Worm (Caenorhabditis elegans) whole organism, young adult: ENCODE data around the gene algn-12.

Experiments used
- C06A6.2 ChIP-seq: fragments of 200-800 bp; sonication (Bioruptor generic); conservative IDR thresholded peaks from 2 replicates; pipeline ENCODE4 v1.3.6; 2022; ENCODE audit warnings: missing genetic modification characterization, missing compliant biosample characterization
- F23B12.7 ChIP-seq: sonication (generic microtip); optimal IDR thresholded peaks from 2 replicates; lab custom pipeline; 2017; ENCODE audit warnings: missing genetic modification characterization, mild to moderate bottlenecking, missing compliant biosample characterization, antibody characterized with exemption, moderate library complexity; ENCODE audit not compliant: insufficient read depth
- F33H1.4 ChIP-seq: fragments of 200-800 bp; sonication (Bioruptor generic); IDR thresholded peaks from 2 replicates; pipeline ENCODE4 v1.3.6; 2022; ENCODE audit warnings: missing genetic modification reagents, missing genetic modification characterization, missing compliant biosample characterization
- F37B4.10 ChIP-seq: fragments of 200-800 bp; sonication (Bioruptor generic); IDR thresholded peaks from 2 replicates; pipeline ENCODE4 v1.3.6; 2022; ENCODE audit warnings: missing genetic modification characterization, missing compliant biosample characterization
- F52B5.7 ChIP-seq: sonication (generic microtip); optimal IDR thresholded peaks from 2 replicates; lab custom pipeline; 2016; ENCODE audit warnings: mild to moderate bottlenecking, missing genetic modification characterization, missing compliant biosample characterization
- T26A5.8 ChIP-seq: sonication (generic microtip); optimal IDR thresholded peaks from 2 replicates; lab custom pipeline; 2016; ENCODE audit warnings: missing genetic modification characterization, missing compliant biosample characterization
- Y53F4B.3 ChIP-seq: fragments of 200-800 bp; sonication (Bioruptor generic); IDR thresholded peaks from 2 replicates; pipeline ENCODE4 v1.3.6; 2022; ENCODE audit warnings: missing genetic modification reagents, missing genetic modification characterization, missing compliant biosample characterization
- Y53G8AR.9 ChIP-seq: fragments of 200-800 bp; sonication (Bioruptor generic); conservative IDR thresholded peaks from 2 replicates; pipeline ENCODE4 v1.3.6; 2022; ENCODE audit warnings: missing genetic modification reagents, missing genetic modification characterization, missing compliant biosample characterization
- atf-7 ChIP-seq: sonication (generic microtip); optimal IDR thresholded peaks from 2 replicates; lab custom pipeline; 2017; ENCODE audit warnings: mild to moderate bottlenecking, missing genetic modification characterization, missing compliant biosample characterization
- attf-6 ChIP-seq: fragments of 200-800 bp; sonication (Bioruptor generic); IDR thresholded peaks from 2 replicates; pipeline ENCODE4 v1.3.6; 2022; ENCODE audit warnings: missing genetic modification reagents, missing genetic modification characterization, missing compliant biosample characterization
- bed-1 ChIP-seq: fragments of 200-800 bp; sonication (Bioruptor generic); IDR thresholded peaks from 2 replicates; pipeline ENCODE4 v1.3.6; 2022; ENCODE audit warnings: missing genetic modification reagents, missing genetic modification characterization, missing compliant biosample characterization
- ccch-3 ChIP-seq: fragments of 200-800 bp; sonication (Bioruptor generic); optimal IDR thresholded peaks from 2 replicates; lab custom pipeline; 2018; ENCODE audit warnings: mild to moderate bottlenecking, missing genetic modification characterization, missing compliant biosample characterization
- cebp-1 ChIP-seq, 2 experiments: fragments of 200-800 bp in 1 of 2; sonication (Bioruptor generic) in 1 of 2; sonication (generic microtip) in 1 of 2; IDR thresholded peaks in 1 of 2; optimal IDR thresholded peaks in 1 of 2; 2 replicates each; pipeline versions ENCODE4 v1.3.6 to Lab custom; 2017 to 2022; ENCODE audit warnings: missing compliant biosample characterization in 2 of 2, missing genetic modification characterization in 2 of 2, mild to moderate bottlenecking in 1 of 2, missing genetic modification reagents in 1 of 2, moderate library complexity in 1 of 2
- ceh-27 ChIP-seq: fragments of 200-800 bp; sonication (Bioruptor generic); optimal IDR thresholded peaks from 2 replicates; lab custom pipeline; 2018; ENCODE audit warnings: mild to moderate bottlenecking, missing genetic modification characterization, moderate library complexity, missing compliant biosample characterization
- ceh-79 ChIP-seq: sonication (generic microtip); optimal IDR thresholded peaks from 2 replicates; lab custom pipeline; 2017; ENCODE audit warnings: mild to moderate bottlenecking, missing genetic modification characterization, missing compliant biosample characterization
- chd-7 ChIP-seq: sonication (generic microtip); optimal IDR thresholded peaks from 2 replicates; lab custom pipeline; 2016; ENCODE audit warnings: mild to moderate bottlenecking, missing genetic modification characterization, moderate library complexity, missing compliant biosample characterization
- dpff-1 ChIP-seq: sonication (generic microtip); optimal IDR thresholded peaks from 2 replicates; lab custom pipeline; 2017; ENCODE audit warnings: mild to moderate bottlenecking, missing genetic modification characterization, missing compliant biosample characterization
- egl-18 ChIP-seq: fragments of 200-800 bp; sonication (Bioruptor generic); IDR thresholded peaks from 2 replicates; pipeline ENCODE4 v1.3.6; 2022; ENCODE audit warnings: missing genetic modification reagents, missing genetic modification characterization, missing compliant biosample characterization
- egl-44 ChIP-seq: fragments of 200-800 bp; sonication (Bioruptor generic); IDR thresholded peaks from 2 replicates; pipeline ENCODE4 v1.3.6; 2022; ENCODE audit warnings: missing genetic modification reagents, missing genetic modification characterization, missing compliant biosample characterization
- ets-4 ChIP-seq: fragments of 200-800 bp; sonication (Bioruptor generic); optimal IDR thresholded peaks from 2 replicates; lab custom pipeline; 2018; ENCODE audit warnings: mild to moderate bottlenecking, missing genetic modification characterization, missing compliant biosample characterization
- hlh-12 ChIP-seq: sonication (generic microtip); optimal IDR thresholded peaks from 2 replicates; lab custom pipeline; 2016; ENCODE audit warnings: missing genetic modification characterization, missing compliant biosample characterization
- hsf-1 ChIP-seq: fragments of 200-800 bp; sonication (Bioruptor generic); IDR thresholded peaks from 2 replicates; pipeline ENCODE4 v1.3.6; 2022; ENCODE audit warnings: missing genetic modification reagents, missing genetic modification characterization, missing compliant biosample characterization
- lag-1 ChIP-seq: fragments of 200-800 bp; sonication (Bioruptor generic); IDR thresholded peaks from 2 replicates; pipeline ENCODE4 v1.3.6; 2022; ENCODE audit warnings: missing genetic modification reagents, missing genetic modification characterization, missing compliant biosample characterization
- let-607 ChIP-seq, 2 experiments: fragments of 200-800 bp in 1 of 2; sonication (Bioruptor generic) in 1 of 2; sonication (generic microtip) in 1 of 2; optimal IDR thresholded peaks; 2 replicates each; lab custom pipeline; 2016 to 2018; ENCODE audit warnings: mild to moderate bottlenecking in 2 of 2, missing compliant biosample characterization in 2 of 2, missing genetic modification characterization in 2 of 2, moderate library complexity in 2 of 2, missing genotype in 1 of 2
- lin-26 ChIP-seq: fragments of 200-800 bp; sonication (Bioruptor generic); IDR thresholded peaks from 2 replicates; pipeline ENCODE4 v1.3.6; 2022; ENCODE audit warnings: missing genetic modification reagents, missing genetic modification characterization, missing compliant biosample characterization
- lin-35 ChIP-seq, 3 experiments: fragments of 150-350 bp in 2 of 3; sonication (generic microtip) in 1 of 3; optimal IDR thresholded peaks; 2 replicates each; lab custom pipeline; 2014 to 2018; ENCODE audit warnings: missing biosample characterization in 3 of 3, missing genetic modification characterization in 3 of 3, missing genetic modification reagents in 3 of 3
- lin-40 ChIP-seq: sonication (generic microtip); optimal IDR thresholded peaks from 2 replicates; lab custom pipeline; 2016; ENCODE audit warnings: missing genetic modification characterization, mild to moderate bottlenecking, missing compliant biosample characterization, missing genotype, missing genetic modification reagents
- madf-6 ChIP-seq: fragments of 200-800 bp; sonication (Bioruptor generic); IDR thresholded peaks from 2 replicates; pipeline ENCODE4 v1.3.6; 2022; ENCODE audit warnings: missing genetic modification reagents, missing genetic modification characterization, missing compliant biosample characterization
- madf-8 ChIP-seq: fragments of 200-800 bp; sonication (Bioruptor generic); conservative IDR thresholded peaks from 2 replicates; pipeline ENCODE4 v1.3.6; 2022; ENCODE audit warnings: missing genetic modification reagents, missing genetic modification characterization, missing compliant biosample characterization
- mxl-1 ChIP-seq: sonication (generic microtip); optimal IDR thresholded peaks from 2 replicates; lab custom pipeline; 2016; ENCODE audit warnings: missing genetic modification characterization, missing compliant biosample characterization
- nfya-1 ChIP-seq: sonication (generic microtip); optimal IDR thresholded peaks from 2 replicates; lab custom pipeline; 2017; ENCODE audit warnings: antibody characterized with exemption, missing compliant biosample characterization, missing genetic modification characterization, borderline replicate concordance; ENCODE audit not compliant: insufficient read depth
- nfya-2 ChIP-seq: fragments of 200-800 bp; sonication (Bioruptor generic); IDR thresholded peaks from 2 replicates; pipeline ENCODE4 v1.3.6; 2022; ENCODE audit warnings: missing genetic modification reagents, missing genetic modification characterization, missing compliant biosample characterization
- nhr-179 ChIP-seq: sonication (generic microtip); optimal IDR thresholded peaks from 2 replicates; lab custom pipeline; 2016; ENCODE audit warnings: mild to moderate bottlenecking, missing genetic modification characterization, missing compliant biosample characterization
- sdz-38 ChIP-seq: sonication (generic microtip); optimal IDR thresholded peaks from 2 replicates; lab custom pipeline; 2016; ENCODE audit warnings: missing genotype, missing genetic modification characterization, missing compliant biosample characterization
- snpc-3.4 ChIP-seq: sonication (generic microtip); optimal IDR thresholded peaks from 2 replicates; lab custom pipeline; 2017; ENCODE audit warnings: missing genetic modification characterization, mild to moderate bottlenecking, missing compliant biosample characterization, antibody characterized with exemption, moderate library complexity, missing genotype, missing genetic modification reagents
- somi-1 ChIP-seq: fragments of 200-800 bp; sonication (Bioruptor generic); optimal IDR thresholded peaks from 2 replicates; lab custom pipeline; 2018; ENCODE audit warnings: mild to moderate bottlenecking, missing genetic modification characterization, missing compliant biosample characterization
- sptf-2 ChIP-seq: fragments of 200-800 bp; sonication (Bioruptor generic); optimal IDR thresholded peaks from 2 replicates; lab custom pipeline; 2018; ENCODE audit warnings: mild to moderate bottlenecking, missing genetic modification characterization, missing compliant biosample characterization
- tbx-9 ChIP-seq: sonication (generic microtip); optimal IDR thresholded peaks from 2 replicates; lab custom pipeline; 2016; ENCODE audit warnings: borderline replicate concordance, missing genetic modification characterization, inconsistent platforms, missing compliant biosample characterization
- unc-130 ChIP-seq: sonication (generic microtip); optimal IDR thresholded peaks from 2 replicates; lab custom pipeline; 2016; ENCODE audit warnings: missing genetic modification reagents, missing genetic modification characterization, missing compliant biosample characterization
- xnd-1 ChIP-seq: sonication (generic microtip); optimal IDR thresholded peaks from 2 replicates; lab custom pipeline; 2016; ENCODE audit warnings: missing genotype, missing genetic modification reagents, missing genetic modification characterization, missing compliant biosample characterization
- ztf-22 ChIP-seq: fragments of 200-800 bp; sonication (Bioruptor generic); optimal IDR thresholded peaks from 2 replicates; lab custom pipeline; 2018; ENCODE audit warnings: mild to moderate bottlenecking, missing genetic modification characterization, moderate library complexity, missing compliant biosample characterization
- ztf-26 ChIP-seq: sonication (generic microtip); optimal IDR thresholded peaks from 2 replicates; lab custom pipeline; 2017; ENCODE audit warnings: missing genetic modification characterization, missing compliant biosample characterization
- ztf-28 ChIP-seq: fragments of 200-800 bp; sonication (Bioruptor generic); IDR thresholded peaks from 2 replicates; pipeline ENCODE4 v1.3.6; 2022; ENCODE audit warnings: missing genetic modification reagents, missing genetic modification characterization, missing compliant biosample characterization

Gene algn-12

DNA sequence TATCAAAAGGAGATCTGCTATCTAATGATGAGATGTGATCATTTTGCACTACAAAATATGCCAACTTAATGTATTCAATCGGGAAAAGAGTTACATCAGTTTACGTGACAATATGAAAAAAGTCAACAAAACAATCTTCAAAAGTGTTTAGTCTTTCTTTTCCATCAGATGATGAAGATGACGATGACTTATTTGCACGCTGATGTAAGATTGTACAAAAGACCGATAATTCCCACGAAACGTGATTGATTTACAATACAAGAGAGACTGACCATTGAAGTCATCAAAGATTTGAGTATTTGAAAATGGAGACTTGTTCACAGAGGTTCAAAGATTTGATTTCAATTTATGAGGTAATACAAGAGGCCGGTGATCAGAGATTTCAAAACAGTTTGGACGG lies 9.7 kb upstream of the algn-12 start:
- no peak for TF ChIP-seq Y53F4B.3 (GFP tag; lab: Robert Waterston, UW)

DNA sequence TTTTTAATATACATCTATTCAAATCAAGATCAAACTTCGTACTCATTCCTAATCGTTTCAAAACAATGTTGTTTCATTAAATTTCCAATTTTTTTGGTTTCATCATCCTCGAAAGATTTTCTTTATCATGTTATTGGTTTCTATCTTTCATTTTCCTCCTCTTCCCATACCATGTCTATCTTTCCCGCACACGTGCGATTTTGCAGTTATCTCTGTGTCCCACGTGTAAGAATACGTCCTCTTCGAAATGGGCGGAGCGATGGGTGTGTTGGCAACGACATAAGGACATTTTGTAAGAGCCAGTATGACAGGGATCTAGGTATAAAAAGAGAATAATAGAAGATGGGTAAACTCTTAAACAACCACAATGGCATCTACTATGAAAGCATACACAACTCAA lies 8.6 kb upstream of the algn-12 start, which contains the start of gene F43H9.4:
Gene F43H9.4, plus strand, starts transcription at position 366 of the 400 bp plus-strand sequence.
- no peak for TF ChIP-seq T26A5.8
- no peak for TF ChIP-seq hsf-1 (GFP tag; lab: Robert Waterston, UW)
- TF ChIP-seq tbx-9 (tag; lab: Kevin White, UChicago), result no peak
- TF ChIP-seq bed-1 (GFP tag; lab: Robert Waterston, UW), result no peak
- TF ChIP-seq Y53G8AR.9 (GFP tag; lab: Robert Waterston, UW), result no peak
- TF ChIP-seq egl-18 (GFP tag; lab: Robert Waterston, UW), result no peak
- TF ChIP-seq nfya-2, result no peak
- no peak for TF ChIP-seq egl-44 (GFP tag; lab: Robert Waterston, UW)
- no peak for TF ChIP-seq xnd-1 (tag; lab: Kevin White, UChicago)
- no peak for TF ChIP-seq nhr-179 (tag; lab: Kevin White, UChicago)
- no peak for TF ChIP-seq F37B4.10 (GFP tag; lab: Robert Waterston, UW)
- no peak for TF ChIP-seq attf-6 (GFP tag; lab: Robert Waterston, UW)
- TF ChIP-seq chd-7 (tag; lab: Kevin White, UChicago), result no peak
- TF ChIP-seq ztf-26 (tag; lab: Kevin White, UChicago), result peak; percentile 9
- TF ChIP-seq atf-7 (tag; lab: Kevin White, UChicago), result no peak
- no peak for TF ChIP-seq C06A6.2 (GFP tag; lab: Robert Waterston, UW)
- no peak for TF ChIP-seq sptf-2 (GFP tag; lab: Kevin White, UChicago)
- no peak for TF ChIP-seq unc-130
- TF ChIP-seq lin-40 (tag; lab: Kevin White, UChicago), result peak; percentile 20
- no peak for TF ChIP-seq dpff-1 (tag; lab: Kevin White, UChicago)
- no peak for TF ChIP-seq lin-35 (GFP tag; optimal IDR thresholded peaks at IDR 0.05; lab: Kevin White, UChicago)
- no peak for TF ChIP-seq madf-8
- no peak for TF ChIP-seq madf-6
- TF ChIP-seq F23B12.7 (tag; lab: Kevin White, UChicago), result no peak
- TF ChIP-seq mxl-1 (tag; lab: Kevin White, UChicago), result no peak
- no peak for TF ChIP-seq cebp-1 (GFP tag; IDR thresholded peaks at IDR 0.05; lab: Robert Waterston, UW)
- TF ChIP-seq cebp-1 (tag; optimal IDR thresholded peaks at IDR 0.05; lab: Kevin White, UChicago), result peak; percentile 55
- TF ChIP-seq ets-4, result no peak
- no peak for TF ChIP-seq sdz-38
- TF ChIP-seq lag-1 (GFP tag; lab: Robert Waterston, UW), result no peak
- TF ChIP-seq ztf-22 (GFP tag; lab: Kevin White, UChicago), result no peak
- peak; percentile 71 for TF ChIP-seq somi-1 (GFP tag; lab: Kevin White, UChicago)
- TF ChIP-seq nfya-1, result no peak
- TF ChIP-seq lin-26, result peak; percentile 11; the same call in 1 of the 2 replicates

DNA sequence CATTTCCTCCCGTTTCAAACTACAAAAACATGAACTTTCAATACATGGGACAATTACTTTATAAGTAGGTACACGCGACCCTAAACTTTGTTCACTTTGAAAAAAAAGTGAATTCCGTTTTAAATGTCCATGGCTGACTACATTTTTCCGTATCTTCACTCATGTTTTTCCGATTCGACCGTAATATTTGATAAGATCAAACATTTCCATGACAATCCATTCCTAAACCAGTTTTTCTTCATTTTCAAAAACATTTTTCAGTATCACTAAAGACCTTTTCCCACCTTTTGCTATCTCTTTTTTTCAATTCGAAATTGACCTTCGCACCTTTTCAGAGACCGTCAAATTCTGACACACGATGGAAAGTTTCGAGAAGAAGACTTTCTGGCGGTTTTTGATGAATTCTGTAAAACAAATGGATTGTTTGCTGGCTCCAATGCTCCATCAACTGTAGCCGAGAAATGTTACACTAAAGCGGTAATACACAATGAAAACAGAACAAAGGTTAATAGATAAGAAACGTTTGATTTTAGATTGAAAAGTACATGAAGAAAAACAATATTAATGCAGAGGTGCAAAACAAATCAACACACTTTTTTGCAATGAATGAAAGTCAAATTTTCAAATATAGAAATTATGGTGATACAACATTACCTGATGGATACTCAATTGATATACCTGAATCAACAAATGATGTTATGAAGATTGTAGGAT lies 7.3 kb upstream of the algn-12 start:
- TF ChIP-seq let-607 (tag; optimal IDR thresholded peaks at IDR 0.05; lab: Kevin White, UChicago) (no peak), F52B5.7 (no peak), snpc-3.4 (no peak), ceh-27 (no peak), F33H1.4 (GFP tag; lab: Robert Waterston, UW) (no peak), ztf-28 (no peak), ceh-79 (tag; lab: Kevin White, UChicago) (no peak), hlh-12 (no peak), ccch-3 (GFP tag; lab: Kevin White, UChicago) (no peak)
